Fruit fly (Drosophila melanogaster): ENCODE measurements around the gene CG9903.

- TF ChIP-seq jim (GFP tag; optimal IDR thresholded peaks at IDR 0.05) = no peak
- TF ChIP-seq dmrt93B (GFP tag; optimal IDR thresholded peaks at IDR 0.05) = no peak
- TF ChIP-seq lola (GFP tag; optimal IDR thresholded peaks at IDR 0.05) = no peak
- TF ChIP-seq pan (optimal IDR thresholded peaks at IDR 0.05) = no peak
These were observed at the start of gene CG9903 for dm6 chrX:16540802-16541346.
